Worm (Caenorhabditis elegans) whole organism, midembryonic: ENCODE measurements around the gene mcd-1.

ENCODE experiments used
- cog-1 ChIP-seq: sonication (generic microtip); optimal IDR thresholded peaks from 2 replicates; lab custom pipeline; 2016; ENCODE audit warnings: missing genetic modification characterization, missing compliant biosample characterization
- flt-1 ChIP-seq: fragments of 200-800 bp; sonication (Bioruptor generic); IDR thresholded peaks from 2 replicates; pipeline ENCODE4 v1.3.6; 2022; ENCODE audit warnings: missing genetic modification characterization, missing compliant biosample characterization
- klf-2 ChIP-seq: fragments of 200-800 bp; sonication (Bioruptor generic); conservative IDR thresholded peaks from 2 replicates; pipeline ENCODE4 v1.3.6; 2022; ENCODE audit warnings: missing genetic modification reagents, missing genetic modification characterization, missing compliant biosample characterization
- med-1 ChIP-seq: sonication (generic microtip); optimal IDR thresholded peaks from 2 replicates; lab custom pipeline; 2017; ENCODE audit warnings: missing genetic modification characterization, mild to moderate bottlenecking, missing compliant biosample characterization, antibody characterized with exemption, missing genetic modification reagents; ENCODE audit not compliant: insufficient read depth
- ref-1 ChIP-seq: fragments of 200-800 bp; sonication (Bioruptor generic); conservative IDR thresholded peaks from 2 replicates; pipeline ENCODE4 v1.3.6; 2022; ENCODE audit warnings: missing genetic modification reagents, missing genetic modification characterization, missing compliant biosample characterization
- tab-1 ChIP-seq: fragments of 200-800 bp; sonication (Bioruptor generic); IDR thresholded peaks from 2 replicates; pipeline ENCODE4 v1.3.6; 2022; ENCODE audit warnings: missing genetic modification characterization, missing compliant biosample characterization
- ztf-23 ChIP-seq: fragments of 200-800 bp; sonication (Bioruptor generic); IDR thresholded peaks from 2 replicates; pipeline ENCODE4 v1.3.6; 2022; ENCODE audit warnings: missing genetic modification reagents, missing genetic modification characterization, missing compliant biosample characterization
- ztf-29 ChIP-seq: fragments of 200-800 bp; sonication (Bioruptor generic); IDR thresholded peaks from 2 replicates; pipeline ENCODE4 v1.3.6; 2022; ENCODE audit warnings: missing genetic modification reagents, missing genetic modification characterization, missing compliant biosample characterization

DNA sequence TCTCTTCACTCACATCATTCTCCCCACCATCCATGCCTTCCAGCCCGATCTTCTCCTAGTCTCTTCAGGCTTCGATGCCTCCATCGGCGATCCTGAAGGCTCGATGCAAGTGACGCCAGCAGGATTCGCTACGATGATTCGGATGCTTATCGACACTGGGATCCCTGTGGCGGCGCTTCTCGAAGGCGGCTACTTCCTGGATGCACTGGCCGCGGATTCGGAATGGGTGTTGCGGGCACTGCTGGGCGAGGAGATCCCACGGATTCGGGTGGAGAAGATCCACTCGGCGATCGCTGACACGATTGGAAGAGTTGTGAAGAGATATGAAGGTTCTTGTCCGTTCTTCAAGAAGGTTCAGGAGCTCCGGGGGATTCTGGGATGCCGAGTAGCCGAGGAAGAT, 1.9 kb upstream of the mcd-1 start:
- no peak for TF ChIP-seq ref-1
- TF ChIP-seq med-1 (GFP tag; lab: Kevin White, UChicago): no peak
- no peak for TF ChIP-seq tab-1 (GFP tag; lab: Robert Waterston, UW)
- no peak for TF ChIP-seq flt-1 (GFP tag; lab: Robert Waterston, UW)
- no peak for TF ChIP-seq ztf-29 (GFP tag; lab: Robert Waterston, UW)
- TF ChIP-seq klf-2 (GFP tag; lab: Robert Waterston, UW): no peak
- no peak for TF ChIP-seq cog-1 (tag; lab: Kevin White, UChicago)
- no peak for TF ChIP-seq ztf-23 (GFP tag; lab: Robert Waterston, UW)
